Fruit fly (Drosophila melanogaster) whole organism, embryonic: ENCODE measurements around the gene Sdhaf3.

Experiments used
- Aef1 ChIP-seq: fragments of 200-800 bp; sonication (Bioruptor generic); IDR thresholded peaks from 3 replicates; pipeline ENCODE4 v1.3.6; 2022; ENCODE audit warnings: missing biosample characterization, missing genetic modification characterization
- Atf6 ChIP-seq: fragments of 200-800 bp; sonication (Bioruptor generic); IDR thresholded peaks from 2 replicates; pipeline ENCODE4 v1.3.6; 2022; ENCODE audit warnings: missing biosample characterization, missing genetic modification characterization
- CG10209 ChIP-seq: fragments of 200-800 bp; sonication (Bioruptor generic); optimal IDR thresholded peaks from 3 replicates; lab custom pipeline; 2017; ENCODE audit warnings: missing biosample characterization, mild to moderate bottlenecking, missing genetic modification characterization, missing genetic modification reagents
- CG12299 ChIP-seq: fragments of 200-800 bp; sonication (Bioruptor generic); optimal IDR thresholded peaks from 2 replicates; lab custom pipeline; 2018; ENCODE audit warnings: missing biosample characterization, mild to moderate bottlenecking, missing genetic modification characterization
- CG13424 ChIP-seq: fragments of 200-800 bp; sonication (Bioruptor generic); optimal IDR thresholded peaks from 2 replicates; lab custom pipeline; 2019; ENCODE audit warnings: missing biosample characterization, mild to moderate bottlenecking, missing genetic modification characterization, moderate library complexity
- CG14014 ChIP-seq: fragments of 200-800 bp; sonication (Bioruptor generic); IDR thresholded peaks from 2 replicates; pipeline ENCODE4 v1.3.6; 2022; ENCODE audit warnings: missing biosample characterization, missing genetic modification characterization
- CG1832 ChIP-seq: fragments of 200-800 bp; sonication (Bioruptor generic); optimal IDR thresholded peaks from 2 replicates; lab custom pipeline; 2017; ENCODE audit warnings: missing biosample characterization, mild to moderate bottlenecking, missing genetic modification characterization, inconsistent platforms
- CG18476 ChIP-seq: fragments of 200-800 bp; sonication (Bioruptor generic); optimal IDR thresholded peaks from 2 replicates; lab custom pipeline; 2016; ENCODE audit warnings: missing biosample characterization, mild to moderate bottlenecking, missing genetic modification characterization
- CG2199 ChIP-seq: fragments of 200-800 bp; sonication (Bioruptor generic); IDR thresholded peaks from 3 replicates; pipeline ENCODE4 v1.3.6; 2022; ENCODE audit warnings: missing biosample characterization, missing genetic modification characterization
- CG3065 ChIP-seq: fragments of 200-800 bp; sonication (Bioruptor generic); optimal IDR thresholded peaks from 2 replicates; lab custom pipeline; 2016; ENCODE audit warnings: missing biosample characterization, missing genetic modification characterization
- CG32772 ChIP-seq: fragments of 200-800 bp; sonication (Bioruptor generic); IDR thresholded peaks from 2 replicates; pipeline ENCODE4 v1.3.6; 2022; ENCODE audit warnings: missing biosample characterization, missing genetic modification characterization
- CG3281 ChIP-seq: fragments of 200-800 bp; sonication (Bioruptor generic); optimal IDR thresholded peaks from 3 replicates; lab custom pipeline; 2017; ENCODE audit warnings: missing biosample characterization, mild to moderate bottlenecking, missing genetic modification characterization
- CG3407 ChIP-seq: fragments of 200-800 bp; sonication (Bioruptor generic); optimal IDR thresholded peaks from 2 replicates; lab custom pipeline; 2018; ENCODE audit warnings: missing biosample characterization, mild to moderate bottlenecking, missing genetic modification characterization
- CG3726 ChIP-seq: fragments of 200-800 bp; sonication (Bioruptor generic); IDR thresholded peaks from 3 replicates; pipeline ENCODE4, ENCODE4 v1.3.6; 2022; ENCODE audit warnings: missing biosample characterization, missing genetic modification characterization
- CG4424 ChIP-seq: fragments of 200-800 bp; sonication (Bioruptor generic); optimal IDR thresholded peaks from 3 replicates; lab custom pipeline; 2016; ENCODE audit warnings: missing biosample characterization, missing genetic modification characterization
- CG4707 ChIP-seq: fragments of 200-800 bp; sonication (Bioruptor generic); optimal IDR thresholded peaks from 2 replicates; lab custom pipeline; 2018; ENCODE audit warnings: missing biosample characterization, mild to moderate bottlenecking, missing genetic modification characterization, moderate library complexity
- CG4730 ChIP-seq: fragments of 200-800 bp; sonication (Bioruptor generic); IDR thresholded peaks from 2 replicates; pipeline ENCODE4 v1.3.6; 2022; ENCODE audit warnings: missing biosample characterization, missing genetic modification characterization
- CG6654 ChIP-seq: fragments of 200-800 bp; sonication (Bioruptor generic); optimal IDR thresholded peaks from 2 replicates; lab custom pipeline; 2017; ENCODE audit warnings: missing biosample characterization, mild to moderate bottlenecking, missing genetic modification characterization
- CG6854 ChIP-seq: fragments of 200-800 bp; sonication (Bioruptor generic); optimal IDR thresholded peaks from 3 replicates; lab custom pipeline; 2017; ENCODE audit warnings: missing biosample characterization, mild to moderate bottlenecking, missing genetic modification characterization
- CG7786 ChIP-seq: fragments of 200-800 bp; sonication (Bioruptor generic); optimal IDR thresholded peaks from 2 replicates; lab custom pipeline; 2016; ENCODE audit warnings: missing biosample characterization, missing genetic modification characterization
- CG9215 ChIP-seq: fragments of 200-800 bp; sonication (Bioruptor generic); IDR thresholded peaks from 2 replicates; pipeline ENCODE4 v1.3.6; 2022; ENCODE audit warnings: missing biosample characterization, missing genetic modification characterization
- CG9817 ChIP-seq: fragments of 200-800 bp; sonication (Bioruptor generic); optimal IDR thresholded peaks from 2 replicates; lab custom pipeline; 2018; ENCODE audit warnings: missing biosample characterization, mild to moderate bottlenecking, missing genetic modification characterization, moderate library complexity
- Dp ChIP-seq: fragments of 200-800 bp; sonication (Bioruptor generic); optimal IDR thresholded peaks from 2 replicates; lab custom pipeline; 2018; ENCODE audit warnings: missing biosample characterization, mild to moderate bottlenecking, missing genetic modification characterization, moderate library complexity
- GATAe ChIP-seq: fragments of 200-800 bp; sonication (Bioruptor generic); conservative IDR thresholded peaks from 2 replicates; pipeline ENCODE4 v1.3.6; 2022; ENCODE audit warnings: missing biosample characterization, missing genetic modification characterization
- Hsf ChIP-seq: fragments of 200-800 bp; sonication (Bioruptor generic); optimal IDR thresholded peaks from 3 replicates; lab custom pipeline; 2016; ENCODE audit warnings: missing biosample characterization, missing genetic modification characterization
- Ssrp ChIP-seq: fragments of 200-800 bp; sonication (Bioruptor generic); optimal IDR thresholded peaks from 2 replicates; lab custom pipeline; 2018; ENCODE audit warnings: missing biosample characterization, mild to moderate bottlenecking, missing genetic modification characterization, moderate library complexity
- Taf1 ChIP-seq: fragments of 200-800 bp; sonication (Bioruptor generic); IDR thresholded peaks from 2 replicates; pipeline ENCODE4 v1.3.6; 2022; ENCODE audit warnings: missing biosample characterization, missing genetic modification characterization
- Vsx1 ChIP-seq: fragments of 200-800 bp; sonication (Bioruptor generic); optimal IDR thresholded peaks from 2 replicates; lab custom pipeline; 2017; ENCODE audit warnings: missing biosample characterization, mild to moderate bottlenecking, missing genetic modification characterization, missing genetic modification reagents
- ab ChIP-seq: fragments of 200-800 bp; sonication (Bioruptor generic); optimal IDR thresholded peaks from 2 replicates; lab custom pipeline; 2016; ENCODE audit warnings: missing biosample characterization, missing genetic modification characterization
- ac ChIP-seq: fragments of 200-800 bp; sonication (Bioruptor generic); optimal IDR thresholded peaks from 3 replicates; lab custom pipeline; 2017; ENCODE audit warnings: missing biosample characterization, mild to moderate bottlenecking, missing genetic modification characterization
- aop ChIP-seq: fragments of 200-800 bp; sonication (Bioruptor generic); IDR thresholded peaks from 2 replicates; pipeline ENCODE4 v1.3.6; 2022; ENCODE audit warnings: missing biosample characterization, missing genetic modification characterization
- az2 ChIP-seq: fragments of 200-800 bp; sonication (Bioruptor generic); optimal IDR thresholded peaks from 3 replicates; lab custom pipeline; 2016; ENCODE audit warnings: missing biosample characterization, missing genetic modification characterization
- bowl ChIP-seq: fragments of 200-800 bp; sonication (Bioruptor generic); IDR thresholded peaks from 2 replicates; pipeline ENCODE4 v1.3.6; 2022; ENCODE audit warnings: missing biosample characterization, missing genetic modification characterization
- cad ChIP-seq: fragments of >200 bp; optimal IDR thresholded peaks from 2 replicates; lab custom pipeline; 2017; ENCODE audit warnings: missing biosample characterization, missing genetic modification characterization
- da ChIP-seq: fragments of 200-800 bp; sonication (Bioruptor generic); optimal IDR thresholded peaks from 2 replicates; lab custom pipeline; 2016; ENCODE audit warnings: missing biosample characterization, missing genetic modification characterization
- danr ChIP-seq: fragments of 200-800 bp; sonication (Bioruptor generic); IDR thresholded peaks from 2 replicates; pipeline ENCODE4 v1.3.6; 2022; ENCODE audit warnings: missing biosample characterization, missing genetic modification characterization
- esg ChIP-seq: fragments of 200-800 bp; sonication (Bioruptor generic); conservative IDR thresholded peaks from 2 replicates; pipeline ENCODE4 v1.3.6; 2022; ENCODE audit warnings: missing biosample characterization, missing genetic modification characterization
- gcm ChIP-seq: fragments of 200-800 bp; sonication (Bioruptor generic); optimal IDR thresholded peaks from 2 replicates; lab custom pipeline; 2019; ENCODE audit warnings: missing biosample characterization, mild to moderate bottlenecking, missing genetic modification characterization, moderate library complexity
- gsb-n ChIP-seq: fragments of 200-800 bp; sonication (Bioruptor generic); optimal IDR thresholded peaks from 3 replicates; lab custom pipeline; 2018; ENCODE audit warnings: missing biosample characterization, mild to moderate bottlenecking, missing genetic modification characterization
- hb ChIP-seq: fragments of 200-800 bp; sonication (Bioruptor generic); IDR thresholded peaks from 3 replicates; pipeline ENCODE4 v1.3.6; 2022; ENCODE audit warnings: missing biosample characterization, missing genetic modification characterization; ENCODE audit not compliant: partially characterized antibody
- lbe ChIP-seq: fragments of 200-800 bp; sonication (Bioruptor generic); optimal IDR thresholded peaks from 2 replicates; lab custom pipeline; 2016; ENCODE audit warnings: missing biosample characterization, mild to moderate bottlenecking, missing genetic modification characterization
- lilli ChIP-seq: fragments of 200-800 bp; sonication (Bioruptor generic); optimal IDR thresholded peaks from 3 replicates; lab custom pipeline; 2016; ENCODE audit warnings: missing biosample characterization, missing genetic modification characterization
- lmd ChIP-seq: fragments of 200-800 bp; sonication (Bioruptor generic); IDR thresholded peaks from 2 replicates; pipeline ENCODE4 v1.3.6; 2022; ENCODE audit warnings: missing biosample characterization, missing genetic modification characterization
- lola ChIP-seq, 3 experiments: fragments of >200 bp in 2 of 3; fragments of 200-800 bp in 1 of 3; sonication (Bioruptor generic) in 1 of 3; optimal IDR thresholded peaks; 2 replicates each; lab custom pipeline; 2017 to 2019; ENCODE audit warnings: missing biosample characterization in 3 of 3, missing genetic modification characterization in 3 of 3, mild to moderate bottlenecking in 1 of 3, moderate library complexity in 1 of 3
- nmo ChIP-seq: fragments of 200-800 bp; sonication (Bioruptor generic); optimal IDR thresholded peaks from 2 replicates; lab custom pipeline; 2018; ENCODE audit warnings: missing biosample characterization, mild to moderate bottlenecking, missing genetic modification characterization, moderate library complexity
- sens ChIP-seq: fragments of 200-800 bp; sonication (Bioruptor generic); peaks from one replicate; lab custom pipeline; 2016; ENCODE audit warnings: missing biosample characterization, missing genetic modification characterization
- seq ChIP-seq: fragments of 200-800 bp; sonication (Bioruptor generic); IDR thresholded peaks from 2 replicates; pipeline ENCODE4 v1.3.6; 2022; ENCODE audit warnings: missing biosample characterization, missing genetic modification characterization
- sr ChIP-seq: fragments of 200-800 bp; sonication (Bioruptor generic); IDR thresholded peaks from 3 replicates; pipeline ENCODE4 v1.3.6; 2022; ENCODE audit warnings: missing biosample characterization, missing genetic modification characterization
- vfl ChIP-seq: fragments of 200-800 bp; sonication (Bioruptor generic); optimal IDR thresholded peaks from 2 replicates; lab custom pipeline; 2016; ENCODE audit warnings: missing biosample characterization, missing genetic modification characterization
- vvl ChIP-seq: fragments of 200-800 bp; sonication (Bioruptor generic); IDR thresholded peaks from 2 replicates; pipeline ENCODE4 v1.3.6; 2022; ENCODE audit warnings: missing biosample characterization, missing genetic modification characterization
- zfh2 ChIP-seq: fragments of 200-800 bp; sonication (Bioruptor generic); optimal IDR thresholded peaks from 2 replicates; lab custom pipeline; 2016; ENCODE audit warnings: missing biosample characterization, missing genetic modification characterization

Sdhaf3 gene

DNA sequence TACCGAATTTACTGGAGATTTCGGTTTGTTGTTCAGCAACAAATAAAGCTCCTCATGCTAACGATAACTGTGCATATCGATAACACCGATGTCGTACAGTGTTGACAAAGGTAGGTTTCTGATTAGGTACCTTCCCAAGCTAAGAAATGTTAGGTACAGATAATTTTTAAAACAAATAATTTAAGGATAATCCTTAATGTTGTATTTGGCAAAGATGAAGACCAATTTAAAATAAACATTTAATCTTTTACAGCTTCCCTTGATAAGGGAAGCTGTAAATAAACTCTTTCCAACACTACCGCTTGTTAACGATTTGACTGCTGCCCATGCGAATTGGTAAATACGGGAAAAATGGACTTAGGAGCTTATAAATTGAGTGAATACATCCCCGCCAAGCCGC is 39.3 kb downstream of the Sdhaf3 start, which contains the start of the genes Ttc1 and CG14882 (continued):
- TF ChIP-seq CG18476 (GFP tag; lab: Kevin White, UChicago) (peak; percentile 39), lmd (GFP tag; lab: Robert Waterston, UW) (peak; percentile 80), esg (GFP tag; lab: Robert Waterston, UW) (peak; percentile 85), CG1832 (GFP tag; lab: Kevin White, UChicago) (no peak), zfh2 (GFP tag; lab: Kevin White, UChicago) (peak; percentile 88), CG14014 (peak; percentile 93), lola (GFP tag; optimal IDR thresholded peaks at IDR 0.05; lab: Kevin White, UChicago) (peak in 1 of 3 experiments; percentile 82), CG4730 (GFP tag; lab: Robert Waterston, UW) (peak; percentile 47), CG9817 (peak; percentile 80), CG3726 (GFP tag; lab: Robert Waterston, UW) (peak; percentile 68; the same call in 2 of the 3 replicates), cad (no peak), CG32772 (GFP tag; lab: Robert Waterston, UW) (peak; percentile 72), Ssrp (tag; lab: Kevin White, UChicago) (peak; percentile 75), danr (GFP tag; lab: Robert Waterston, UW) (no peak; the same call in 1 of the 2 replicates), CG4707 (peak; percentile 54), bowl (GFP tag; lab: Robert Waterston, UW) (peak; percentile 84), gsb-n (tag; lab: Kevin White, UChicago) (peak; percentile 74), CG3407 (GFP tag; lab: Kevin White, UChicago) (peak; percentile 65), lbe (GFP tag; lab: Kevin White, UChicago) (peak; percentile 73), sens (GFP tag; lab: Kevin White, UChicago) (peak; percentile 98), hb (peak; percentile 53; the same call in 1 of the 3 replicates), Aef1 (GFP tag; lab: Robert Waterston, UW) (peak; percentile 76), Hsf (GFP tag; lab: Kevin White, UChicago) (peak; percentile 90), ab (GFP tag; lab: Kevin White, UChicago) (peak; percentile 32), CG3065 (peak; percentile 57), az2 (peak; percentile 90), Taf1 (GFP tag; lab: Robert Waterston, UW) (peak; percentile 77), GATAe (GFP tag; lab: Robert Waterston, UW) (no peak; the same call in 1 of the 2 replicates), CG9215 (GFP tag; lab: Robert Waterston, UW) (no peak; the same call in 1 of the 2 replicates), CG2199 (GFP tag; lab: Robert Waterston, UW) (peak; percentile 74; the same call in 1 of the 3 replicates), vfl (GFP tag; lab: Kevin White, UChicago) (peak; percentile 84), da (GFP tag; lab: Kevin White, UChicago) (peak; percentile 48), CG13424 (peak; percentile 84), CG6654 (GFP tag; lab: Kevin White, UChicago) (peak; percentile 22), lilli (GFP tag; lab: Kevin White, UChicago) (peak; percentile 94), sr (GFP tag; lab: Robert Waterston, UW) (peak; percentile 57; the same call in 2 of the 3 replicates), gcm (GFP tag; lab: Kevin White, UChicago) (peak; percentile 76), Dp (GFP tag; lab: Kevin White, UChicago) (peak; percentile 44), aop (GFP tag; lab: Robert Waterston, UW) (no peak; the same call in 1 of the 2 replicates), CG4424 (GFP tag; lab: Kevin White, UChicago) (peak; percentile 78), CG12299 (peak; percentile 84), ac (GFP tag; lab: Kevin White, UChicago) (no peak), Vsx1 (no peak), CG7786 (GFP tag; lab: Kevin White, UChicago) (peak; percentile 85), Atf6 (peak; percentile 95), seq (GFP tag; lab: Robert Waterston, UW) (peak; percentile 91), nmo (GFP tag; lab: Kevin White, UChicago) (peak; percentile 81), CG10209 (GFP tag; lab: Kevin White, UChicago) (peak; percentile 84), vvl (peak; percentile 92), CG3281 (GFP tag; lab: Kevin White, UChicago) (peak; percentile 73), CG6854 (GFP tag; lab: Kevin White, UChicago) (peak; percentile 12)
